Fruit fly (Drosophila melanogaster) whole organism, prepupa: ENCODE data around the gene CG4686.

Experiments
- CG32006 ChIP-seq: fragments of 200-800 bp; sonication (Bioruptor generic); optimal IDR thresholded peaks from 3 replicates; lab custom pipeline; 2017; ENCODE audit warnings: missing biosample characterization, mild to moderate bottlenecking, missing genetic modification characterization
- CG6792 ChIP-seq: fragments of 200-800 bp; sonication (Bioruptor generic); optimal IDR thresholded peaks from 3 replicates; lab custom pipeline; 2016; ENCODE audit warnings: missing biosample characterization, missing genetic modification characterization
- CG6808 ChIP-seq: fragments of 200-800 bp; sonication (Bioruptor generic); optimal IDR thresholded peaks from 3 replicates; lab custom pipeline; 2017; ENCODE audit warnings: missing biosample characterization, missing genetic modification characterization, mild to moderate bottlenecking, moderate library complexity, missing genetic modification reagents
- CG6854 ChIP-seq: fragments of 200-800 bp; sonication (Bioruptor generic); optimal IDR thresholded peaks from 2 replicates; lab custom pipeline; 2017; ENCODE audit warnings: missing biosample characterization, mild to moderate bottlenecking, missing genetic modification characterization
- Ets21C ChIP-seq: fragments of 200-800 bp; sonication (Bioruptor generic); optimal IDR thresholded peaks from 3 replicates; lab custom pipeline; 2016; ENCODE audit warnings: missing biosample characterization, missing genetic modification characterization
- Met ChIP-seq: fragments of 200-800 bp; sonication (Bioruptor generic); optimal IDR thresholded peaks from 3 replicates; lab custom pipeline; 2016; ENCODE audit warnings: missing biosample characterization, missing genetic modification characterization
- pdm3 ChIP-seq: fragments of 200-800 bp; sonication (Bioruptor generic); optimal IDR thresholded peaks from 3 replicates; lab custom pipeline; 2016; ENCODE audit warnings: missing biosample characterization, missing genetic modification characterization
- vri ChIP-seq: fragments of 200-800 bp; sonication (Bioruptor generic); optimal IDR thresholded peaks from 3 replicates; lab custom pipeline; 2016; ENCODE audit warnings: missing biosample characterization, mild to moderate bottlenecking, missing genetic modification characterization

dm6 chr3R:19904865-19905373 is 40.6 kb downstream of the CG4686 start, which contains the start of the genes Surf6 and RhoGAP92B:
- TF ChIP-seq pdm3 (no peak), vri (GFP tag; lab: Kevin White, UChicago) (peak; percentile 66), CG6792 (peak; percentile 47), CG32006 (GFP tag; lab: Kevin White, UChicago) (no peak), CG6808 (GFP tag; lab: Kevin White, UChicago) (peak; percentile 52), CG6854 (GFP tag; lab: Kevin White, UChicago) (peak; percentile 77), Ets21C (GFP tag; lab: Kevin White, UChicago) (peak; percentile 46), Met (GFP tag; lab: Kevin White, UChicago) (peak; percentile 68)
